Fruit fly (Drosophila melanogaster) whole organism, embryonic: ENCODE measurements around the gene CG34056.
A peak's percentile ranks its signal among the peaks of the same experiment; 100 is the strongest.

Experiments
- CG10147 ChIP-seq: fragments of 200-800 bp; sonication (Bioruptor generic); optimal IDR thresholded peaks from 2 replicates; lab custom pipeline; 2019; ENCODE audit warnings: missing biosample characterization, mild to moderate bottlenecking, missing genetic modification characterization, moderate library complexity
- CG12744 ChIP-seq: fragments of 200-800 bp; sonication (Bioruptor generic); optimal IDR thresholded peaks from 2 replicates; lab custom pipeline; 2016; ENCODE audit warnings: missing biosample characterization, missing genetic modification characterization
- CG15601 ChIP-seq: fragments of 200-800 bp; sonication (Bioruptor generic); optimal IDR thresholded peaks from 3 replicates; lab custom pipeline; 2019; ENCODE audit warnings: missing biosample characterization, mild to moderate bottlenecking, missing genetic modification characterization, moderate library complexity
- CG16813 ChIP-seq: fragments of 200-800 bp; sonication (Bioruptor generic); IDR thresholded peaks from 3 replicates; pipeline ENCODE4 v1.3.6; 2022; ENCODE audit warnings: missing biosample characterization, missing genetic modification characterization; ENCODE audit not compliant: partially characterized antibody
- CG17568 ChIP-seq: fragments of 200-800 bp; sonication (Bioruptor generic); optimal IDR thresholded peaks from 2 replicates; lab custom pipeline; 2018; ENCODE audit warnings: missing biosample characterization, mild to moderate bottlenecking, missing genetic modification characterization, moderate library complexity
- CG2129 ChIP-seq: fragments of 200-800 bp; sonication (Bioruptor generic); IDR thresholded peaks from 2 replicates; pipeline ENCODE4 v1.3.6; 2022; ENCODE audit warnings: missing biosample characterization, missing genetic modification characterization; ENCODE audit not compliant: partially characterized antibody
- CG2712 ChIP-seq: fragments of 200-800 bp; optimal IDR thresholded peaks from 3 replicates; lab custom pipeline; 2019; ENCODE audit warnings: missing biosample characterization, mild to moderate bottlenecking, missing genetic modification characterization, moderate library complexity
- CG2889 ChIP-seq: fragments of 200-800 bp; sonication (Bioruptor generic); IDR thresholded peaks from 3 replicates; pipeline ENCODE4 v1.3.6; 2022; ENCODE audit warnings: missing biosample characterization, missing genetic modification characterization
- CG3163 ChIP-seq: fragments of 200-800 bp; sonication (Bioruptor generic); optimal IDR thresholded peaks from 3 replicates; lab custom pipeline; 2016; ENCODE audit warnings: missing biosample characterization, missing genetic modification characterization
- CG34422 ChIP-seq: fragments of 200-800 bp; sonication (Bioruptor generic); IDR thresholded peaks from 3 replicates; pipeline ENCODE4 v1.3.6; 2022; ENCODE audit warnings: missing biosample characterization, missing genetic modification characterization
- CG3995 ChIP-seq: fragments of 200-800 bp; sonication (Bioruptor generic); optimal IDR thresholded peaks from 3 replicates; lab custom pipeline; 2016; ENCODE audit warnings: missing biosample characterization, missing genetic modification characterization
- CG43689 ChIP-seq: fragments of 200-800 bp; sonication (Bioruptor generic); IDR thresholded peaks from 2 replicates; pipeline ENCODE4 v1.3.6; 2022; ENCODE audit warnings: missing biosample characterization, missing genetic modification characterization
- CG6683 ChIP-seq: fragments of 200-800 bp; sonication (Bioruptor generic); optimal IDR thresholded peaks from 2 replicates; lab custom pipeline; 2017; ENCODE audit warnings: missing biosample characterization, mild to moderate bottlenecking, missing genetic modification characterization, missing genetic modification reagents
- CG7372 ChIP-seq: fragments of 200-800 bp; sonication (Bioruptor generic); IDR thresholded peaks from 2 replicates; pipeline ENCODE4 v1.3.6; 2022; ENCODE audit warnings: missing biosample characterization, missing genetic modification characterization
- CG8281 ChIP-seq: fragments of 200-800 bp; sonication (Bioruptor generic); optimal IDR thresholded peaks from 2 replicates; lab custom pipeline; 2018; ENCODE audit warnings: missing biosample characterization, mild to moderate bottlenecking, missing genetic modification characterization, moderate library complexity
- CG8290 ChIP-seq, 3 experiments: fragments of 200-800 bp; sonication (Bioruptor generic); optimal IDR thresholded peaks; 2 replicates each; lab custom pipeline; 2016 to 2019; ENCODE audit warnings: missing biosample characterization in 3 of 3, missing genetic modification characterization in 3 of 3, mild to moderate bottlenecking in 2 of 3, moderate library complexity in 1 of 3
- CTCF ChIP-seq: fragments of 200-800 bp; sonication (Bioruptor generic); optimal IDR thresholded peaks from 2 replicates; lab custom pipeline; 2017; ENCODE audit warnings: missing biosample characterization, mild to moderate bottlenecking, missing genetic modification characterization, moderate library complexity
- Dfd ChIP-seq, 2 experiments: fragments of >200 bp; optimal IDR thresholded peaks; 2 replicates each; lab custom pipeline; 2017; ENCODE audit warnings: missing biosample characterization in 2 of 2, missing genetic modification characterization in 2 of 2
- Dip3 ChIP-seq: fragments of 200-800 bp; sonication (Bioruptor generic); optimal IDR thresholded peaks from 3 replicates; lab custom pipeline; 2016; ENCODE audit warnings: missing biosample characterization, missing genetic modification characterization
- Doc2 ChIP-seq: fragments of 200-800 bp; sonication (Bioruptor generic); IDR thresholded peaks from 2 replicates; pipeline ENCODE4 v1.3.6; 2022; ENCODE audit warnings: missing biosample characterization, missing genetic modification characterization
- Ets97D ChIP-seq: fragments of 200-800 bp; sonication (Bioruptor generic); optimal IDR thresholded peaks from 3 replicates; lab custom pipeline; 2016; ENCODE audit warnings: missing biosample characterization, missing genetic modification characterization
- HHEX ChIP-seq: fragments of 200-800 bp; sonication (Bioruptor generic); optimal IDR thresholded peaks from 3 replicates; lab custom pipeline; 2017; ENCODE audit warnings: missing biosample characterization, mild to moderate bottlenecking, missing genetic modification characterization, missing genetic modification reagents
- HLH4C ChIP-seq: fragments of 200-800 bp; sonication (Bioruptor generic); IDR thresholded peaks from 3 replicates; pipeline ENCODE4 v1.3.6; 2022; ENCODE audit warnings: missing biosample characterization, missing genetic modification characterization; ENCODE audit not compliant: partially characterized antibody
- HLHmδ ChIP-seq: fragments of 200-800 bp; sonication (Bioruptor generic); optimal IDR thresholded peaks from 2 replicates; lab custom pipeline; 2018; ENCODE audit warnings: missing biosample characterization, mild to moderate bottlenecking, missing genetic modification characterization, moderate library complexity
- Hmr ChIP-seq: fragments of 200-800 bp; sonication (Bioruptor generic); optimal IDR thresholded peaks from 3 replicates; lab custom pipeline; 2017; ENCODE audit warnings: mild to moderate bottlenecking, missing biosample characterization, missing genetic modification reagents, missing genetic modification characterization
- Hsf ChIP-seq: fragments of 200-800 bp; sonication (Bioruptor generic); optimal IDR thresholded peaks from 3 replicates; lab custom pipeline; 2016; ENCODE audit warnings: missing biosample characterization, missing genetic modification characterization
- Kr ChIP-seq: fragments of 200-800 bp; sonication (Bioruptor generic); optimal IDR thresholded peaks from 2 replicates; lab custom pipeline; 2017; ENCODE audit warnings: missing biosample characterization, mild to moderate bottlenecking, missing genetic modification characterization
- MESR4 ChIP-seq: fragments of 200-800 bp; sonication (Bioruptor generic); optimal IDR thresholded peaks from 2 replicates; lab custom pipeline; 2018; ENCODE audit warnings: missing biosample characterization, mild to moderate bottlenecking, missing genetic modification characterization, moderate library complexity
- ap ChIP-seq: fragments of 200-800 bp; sonication (Bioruptor generic); IDR thresholded peaks from 2 replicates; pipeline ENCODE4 v1.3.6; 2022; ENCODE audit warnings: missing biosample characterization, missing genetic modification characterization
- bcd ChIP-seq: fragments of 200-800 bp; sonication (Bioruptor generic); optimal IDR thresholded peaks from 2 replicates; lab custom pipeline; 2017; ENCODE audit warnings: missing biosample characterization, mild to moderate bottlenecking, missing genetic modification characterization
- chinmo ChIP-seq: fragments of 200-800 bp; sonication (Bioruptor generic); IDR thresholded peaks from 4 replicates; pipeline ENCODE4 v1.3.6; 2022; ENCODE audit warnings: missing biosample characterization, missing genetic modification characterization; ENCODE audit not compliant: partially characterized antibody
- chm ChIP-seq: fragments of 200-800 bp; sonication (Bioruptor generic); IDR thresholded peaks from 2 replicates; pipeline ENCODE4 v1.3.6; 2022; ENCODE audit warnings: missing biosample characterization, missing genetic modification characterization
- da ChIP-seq: fragments of 200-800 bp; sonication (Bioruptor generic); optimal IDR thresholded peaks from 2 replicates; lab custom pipeline; 2016; ENCODE audit warnings: missing biosample characterization, missing genetic modification characterization
- dpn ChIP-seq, 2 experiments: fragments of 200-800 bp; sonication (Bioruptor generic); optimal IDR thresholded peaks; 3 replicates each; lab custom pipeline; 2016; ENCODE audit warnings: missing biosample characterization in 2 of 2, missing genetic modification characterization in 2 of 2
- gem ChIP-seq: fragments of 200-800 bp; sonication (Bioruptor generic); optimal IDR thresholded peaks from 2 replicates; lab custom pipeline; 2019; ENCODE audit warnings: missing biosample characterization, mild to moderate bottlenecking, missing genetic modification characterization, moderate library complexity
- grau ChIP-seq: fragments of 200-800 bp; optimal IDR thresholded peaks from 3 replicates; lab custom pipeline; 2019; ENCODE audit warnings: missing biosample characterization, mild to moderate bottlenecking, missing genetic modification characterization, moderate library complexity
- gt ChIP-seq: fragments of 200-800 bp; sonication (Bioruptor generic); IDR thresholded peaks from 2 replicates; pipeline ENCODE4 v1.3.6; 2022; ENCODE audit warnings: missing biosample characterization, missing genetic modification characterization
- nau ChIP-seq: fragments of 200-800 bp; sonication (Bioruptor generic); optimal IDR thresholded peaks from 3 replicates; lab custom pipeline; 2017; ENCODE audit warnings: missing biosample characterization, mild to moderate bottlenecking, missing genetic modification characterization, missing genetic modification reagents
- nom ChIP-seq: fragments of 200-800 bp; sonication (Bioruptor generic); optimal IDR thresholded peaks from 2 replicates; lab custom pipeline; 2017; ENCODE audit warnings: missing biosample characterization, missing genetic modification characterization, mild to moderate bottlenecking, moderate library complexity, missing genetic modification reagents
- org-1 ChIP-seq: fragments of 200-800 bp; sonication (Bioruptor generic); optimal IDR thresholded peaks from 2 replicates; lab custom pipeline; 2017; ENCODE audit warnings: missing biosample characterization, missing genetic modification characterization
- psq ChIP-seq: fragments of 200-800 bp; sonication (Bioruptor generic); optimal IDR thresholded peaks from 2 replicates; lab custom pipeline; 2017; ENCODE audit warnings: missing biosample characterization, missing genetic modification characterization
- sens-2 ChIP-seq: fragments of 200-800 bp; sonication (Bioruptor generic); IDR thresholded peaks from 2 replicates; pipeline ENCODE4 v1.3.6; 2022; ENCODE audit warnings: missing biosample characterization, missing genetic modification characterization
- sr ChIP-seq: fragments of 200-800 bp; sonication (Bioruptor generic); IDR thresholded peaks from 3 replicates; pipeline ENCODE4 v1.3.6; 2022; ENCODE audit warnings: missing biosample characterization, missing genetic modification characterization
- tap ChIP-seq: fragments of 200-800 bp; optimal IDR thresholded peaks from 3 replicates; lab custom pipeline; 2019; ENCODE audit warnings: missing biosample characterization, mild to moderate bottlenecking, missing genetic modification characterization, moderate library complexity
- trh ChIP-seq: fragments of 200-800 bp; sonication (Bioruptor generic); optimal IDR thresholded peaks from 2 replicates; lab custom pipeline; 2016; ENCODE audit warnings: missing biosample characterization, missing genetic modification characterization
- ttk ChIP-seq: fragments of 200-800 bp; sonication (Bioruptor generic); IDR thresholded peaks from 2 replicates; pipeline ENCODE4 v2.1.2; 2022; ENCODE audit warnings: missing biosample characterization, missing genetic modification characterization
- unpg ChIP-seq: fragments of 200-800 bp; sonication (Bioruptor generic); optimal IDR thresholded peaks from 3 replicates; lab custom pipeline; 2018; ENCODE audit warnings: missing biosample characterization, mild to moderate bottlenecking, missing genetic modification characterization, moderate library complexity
- wek ChIP-seq: fragments of 200-800 bp; sonication (Bioruptor generic); optimal IDR thresholded peaks from 3 replicates; lab custom pipeline; 2018; ENCODE audit warnings: missing biosample characterization, mild to moderate bottlenecking, missing genetic modification characterization, moderate library complexity

The CG34056 gene

DNA sequence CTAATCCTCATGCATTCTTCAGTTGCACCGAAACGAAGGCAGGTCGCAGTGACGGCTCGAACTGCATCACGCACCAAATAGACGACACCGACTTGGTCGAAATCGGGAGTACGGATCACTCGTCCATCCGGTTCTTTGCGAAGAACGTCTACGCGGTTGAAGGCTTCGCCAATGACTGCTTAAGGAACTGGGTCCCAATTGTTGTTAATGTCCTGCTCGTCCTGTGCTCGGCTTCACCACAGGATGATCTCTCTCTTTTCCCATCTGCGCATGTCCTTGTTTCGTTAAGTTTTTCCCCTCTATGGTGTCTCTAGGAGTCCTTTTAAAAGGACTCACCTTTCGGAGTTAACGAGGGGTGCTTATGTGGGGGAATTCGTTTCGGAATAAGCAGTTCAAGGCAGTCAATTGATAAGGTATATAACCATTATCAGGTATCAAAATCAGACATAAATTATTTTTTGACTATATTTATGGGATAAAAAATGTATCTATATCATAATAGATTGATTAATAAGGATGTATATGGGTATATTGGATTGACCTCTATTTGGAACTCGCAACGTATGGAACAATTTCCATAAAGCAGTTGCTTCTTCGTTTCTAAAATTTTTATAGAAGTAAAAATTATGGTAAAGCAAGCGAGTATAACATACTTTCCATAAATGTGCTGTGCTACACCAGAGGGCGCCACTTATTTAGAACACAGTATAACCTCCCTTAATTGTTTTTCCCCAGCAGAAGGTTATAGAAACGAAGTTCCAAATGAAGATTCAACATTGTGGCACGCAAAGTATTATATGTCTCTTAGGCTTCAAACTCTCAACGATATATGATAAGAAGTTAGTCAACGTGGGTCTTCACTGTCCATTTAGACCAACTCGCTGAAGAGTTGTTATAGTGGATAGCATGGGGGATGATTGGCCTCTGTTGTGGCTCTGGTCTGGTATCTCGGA lies 38.4 kb upstream of the CG34056 start, which contains the start of gene dpr20 (continued):
- TF ChIP-seq sens-2 (peak; percentile 79), trh (GFP tag; lab: Kevin White, UChicago) (no peak), org-1 (GFP tag; lab: Kevin White, UChicago) (peak; percentile 49), nom (peak; percentile 59), tap (tag; lab: Kevin White, UChicago) (peak; percentile 24), Ets97D (GFP tag; lab: Kevin White, UChicago) (peak; percentile 35), gem (peak; percentile 77), ttk (GFP tag; lab: Robert Waterston, UW) (peak; percentile 86), sr (peak; percentile 66), CG8290 (GFP tag; optimal IDR thresholded peaks at IDR 0.05; lab: Kevin White, UChicago) (peak; percentile 13), CG8290 (tag; optimal IDR thresholded peaks at IDR 0.05; lab: Kevin White, UChicago) (peak; percentile 28 to 95), CG3163 (no peak), gt (GFP tag; lab: Robert Waterston, UW) (peak; percentile 17; the same call in 1 of the 2 replicates), Dfd (GFP tag; optimal IDR thresholded peaks at IDR 0.05; lab: Kevin White, UChicago) (no peak), Hsf (GFP tag; lab: Kevin White, UChicago) (peak; percentile 76), CTCF (GFP tag; lab: Kevin White, UChicago) (peak; percentile 90), Dip3 (GFP tag; lab: Kevin White, UChicago) (peak; percentile 72), CG15601 (tag; lab: Kevin White, UChicago) (peak; percentile 42), CG8281 (peak; percentile 40), psq (GFP tag; lab: Kevin White, UChicago) (no peak), HLHmδ (no peak), CG6683 (GFP tag; lab: Kevin White, UChicago) (peak; percentile 49), unpg (GFP tag; lab: Kevin White, UChicago) (peak; percentile 78), HLH4C (GFP tag; lab: Robert Waterston, UW) (no peak), dpn (GFP tag; optimal IDR thresholded peaks at IDR 0.05; lab: Kevin White, UChicago) (peak; percentile 79 to 82), CG17568 (GFP tag; lab: Kevin White, UChicago) (peak; percentile 26), ap (GFP tag; lab: Robert Waterston, UW) (peak; percentile 76), CG2889 (peak; percentile 79), CG3995 (GFP tag; lab: Kevin White, UChicago) (peak; percentile 43), chinmo (GFP tag; lab: Robert Waterston, UW) (no peak), bcd (GFP tag; lab: Kevin White, UChicago) (peak; percentile 64), CG12744 (peak; percentile 45), chm (GFP tag; lab: Robert Waterston, UW) (peak; percentile 68), nau (GFP tag; lab: Kevin White, UChicago) (no peak), CG2129 (no peak), CG2712 (tag; lab: Kevin White, UChicago) (peak; percentile 60), CG34422 (GFP tag; lab: Robert Waterston, UW) (peak; percentile 86), Kr (GFP tag; lab: Kevin White, UChicago) (no peak), Hmr (GFP tag; lab: Kevin White, UChicago) (peak; percentile 74), Doc2 (GFP tag; lab: Robert Waterston, UW) (no peak), grau (tag; lab: Kevin White, UChicago) (peak; percentile 94), da (no peak), CG7372 (GFP tag; lab: Robert Waterston, UW) (peak; percentile 81), wek (GFP tag; lab: Kevin White, UChicago) (peak; percentile 40), CG43689 (GFP tag; lab: Robert Waterston, UW) (peak; percentile 80), CG10147 (GFP tag; lab: Kevin White, UChicago) (peak; percentile 62), CG16813 (GFP tag; lab: Robert Waterston, UW) (no peak), MESR4 (GFP tag; lab: Kevin White, UChicago) (peak; percentile 4), HHEX (peak; percentile 77)
